Fruit fly (Drosophila melanogaster): ENCODE measurements around the gene stet.

dm6 chr3L:1464465-1464864, 24.9 kb downstream of the stet start:
- TF ChIP-seq CG15710 (tag; optimal IDR thresholded peaks at IDR 0.05) (peak; percentile 31), CG17806 (tag; optimal IDR thresholded peaks at IDR 0.05) (peak; percentile 28), rn (GFP tag; IDR thresholded peaks at IDR 0.05) (peak; percentile 6; the same call in 1 of the 2 replicates), CG12605 (GFP tag; IDR thresholded peaks at IDR 0.05) (peak; percentile 16; the same call in 1 of the 2 replicates), CG10348 (GFP tag; IDR thresholded peaks at IDR 0.05) (0 out of 2 replicates have a peak, but pooled peaks have one; percentile 49), EcR (GFP tag; optimal IDR thresholded peaks at IDR 0.05) (no peak), CG9948 (tag; optimal IDR thresholded peaks at IDR 0.05) (peak; percentile 27), CG4496 (GFP tag; IDR thresholded peaks at IDR 0.05) (peak; percentile 77)
